Fruit fly (Drosophila melanogaster) Kc167 (cell line): ENCODE measurements around the gene RpL7A.

Experiments used
- psq ChIP-seq: fragments of >200 bp; optimal IDR thresholded peaks from 2 replicates; lab custom pipeline; 2017; ENCODE audit warnings: missing external identifiers
- ttk ChIP-seq: sonication (Bioruptor generic); optimal IDR thresholded peaks from 2 replicates; lab custom pipeline; 2017; ENCODE audit warnings: missing external identifiers

dm6 chrX:6549428-6550117, 16.4 kb upstream of the RpL7A start:
- TF ChIP-seq psq (lab: Kevin White, UChicago) (no peak), ttk (no peak)
